Fruit fly (Drosophila melanogaster) whole organism, embryonic: ENCODE results near the gene CG14125.

Experiments
- Blimp-1 ChIP-seq: fragments of 200-800 bp; sonication (Bioruptor generic); optimal IDR thresholded peaks from 3 replicates; lab custom pipeline; 2018; ENCODE audit warnings: missing biosample characterization, missing genetic modification characterization, mild to moderate bottlenecking, moderate library complexity, missing genetic modification reagents
- CG14860 ChIP-seq: fragments of 200-800 bp; sonication (Bioruptor generic); IDR thresholded peaks from 3 replicates; pipeline ENCODE4 v1.3.6; 2022; ENCODE audit warnings: missing biosample characterization, missing genetic modification characterization; ENCODE audit not compliant: partially characterized antibody
- CG17359 ChIP-seq: fragments of 200-800 bp; sonication (Bioruptor generic); optimal IDR thresholded peaks from 3 replicates; lab custom pipeline; 2018; ENCODE audit warnings: missing biosample characterization, mild to moderate bottlenecking, missing genetic modification characterization, moderate library complexity
- CG9437 ChIP-seq: fragments of 200-800 bp; sonication (Bioruptor generic); optimal IDR thresholded peaks from 2 replicates; lab custom pipeline; 2018; ENCODE audit warnings: missing biosample characterization, mild to moderate bottlenecking, missing genetic modification characterization
- Ptx1 ChIP-seq: fragments of 200-800 bp; sonication (Bioruptor generic); IDR thresholded peaks from 2 replicates; pipeline ENCODE4 v1.3.6; 2022; ENCODE audit warnings: missing biosample characterization, missing genetic modification characterization
- Sox102F ChIP-seq: fragments of 200-800 bp; sonication (Bioruptor generic); optimal IDR thresholded peaks from 2 replicates; lab custom pipeline; 2018; ENCODE audit warnings: missing biosample characterization, mild to moderate bottlenecking, missing genetic modification characterization, moderate library complexity
- bsh ChIP-seq, 2 experiments: fragments of 200-800 bp; sonication (Bioruptor generic); optimal IDR thresholded peaks; 2 replicates each; lab custom pipeline; 2017 to 2018; ENCODE audit warnings: mild to moderate bottlenecking in 2 of 2, missing biosample characterization in 2 of 2, missing genetic modification characterization in 2 of 2, moderate library complexity in 1 of 2
- eyg ChIP-seq: fragments of 200-800 bp; sonication (Bioruptor generic); optimal IDR thresholded peaks from 3 replicates; lab custom pipeline; 2016; ENCODE audit warnings: missing biosample characterization, missing genetic modification characterization
- gem ChIP-seq: fragments of 200-800 bp; sonication (Bioruptor generic); optimal IDR thresholded peaks from 2 replicates; lab custom pipeline; 2019; ENCODE audit warnings: missing biosample characterization, mild to moderate bottlenecking, missing genetic modification characterization, moderate library complexity
- pzg ChIP-seq: fragments of 200-800 bp; sonication (Bioruptor generic); optimal IDR thresholded peaks from 3 replicates; lab custom pipeline; 2018; ENCODE audit warnings: missing biosample characterization, mild to moderate bottlenecking, missing genetic modification characterization, moderate library complexity
- row ChIP-seq: fragments of 200-800 bp; sonication (Bioruptor generic); IDR thresholded peaks from 3 replicates; pipeline ENCODE4 v1.3.6; 2022; ENCODE audit warnings: missing biosample characterization, missing genetic modification characterization
- sens ChIP-seq: fragments of 200-800 bp; sonication (Bioruptor generic); peaks from one replicate; lab custom pipeline; 2016; ENCODE audit warnings: missing biosample characterization, missing genetic modification characterization

The CG14125 gene

dm6 chr3L:12024947-12025346 is 50.2 kb downstream of the CG14125 start:
- TF ChIP-seq bsh (GFP tag; optimal IDR thresholded peaks at IDR 0.05; lab: Kevin White, UChicago) (peak in 1 of 2 experiments; percentile 33), gem (tag; lab: Kevin White, UChicago) (peak; percentile 38), pzg (no peak), Sox102F (GFP tag; lab: Kevin White, UChicago) (peak; percentile 29), CG17359 (tag; lab: Kevin White, UChicago) (peak; percentile 6), CG14860 (GFP tag; lab: Robert Waterston, UW) (no peak), sens (peak; percentile 8), Blimp-1 (GFP tag; lab: Kevin White, UChicago) (peak; percentile 10), CG9437 (no peak), eyg (GFP tag; lab: Kevin White, UChicago) (no peak), Ptx1 (GFP tag; lab: Robert Waterston, UW) (no peak), row (GFP tag; lab: Robert Waterston, UW) (0 out of 3 replicates have a peak, but pooled peaks have one; percentile 9)
